Worm (Caenorhabditis elegans) whole organism, L1 larva: Measurements from ENCODE around the gene R07E3.6.

Source experiments
- aha-1 ChIP-seq: fragments of 150-350 bp; optimal IDR thresholded peaks from 2 replicates; lab custom pipeline; 2014; ENCODE audit warnings: missing biosample characterization, missing genetic modification characterization
- alr-1 ChIP-seq: fragments of 200-800 bp; sonication (Bioruptor generic); optimal IDR thresholded peaks from 2 replicates; lab custom pipeline; 2018; ENCODE audit warnings: borderline replicate concordance, mild to moderate bottlenecking, missing genetic modification characterization, missing compliant biosample characterization
- aly-2 ChIP-seq: fragments of 150-350 bp; optimal IDR thresholded peaks from 2 replicates; lab custom pipeline; 2014; ENCODE audit warnings: missing biosample characterization, missing genetic modification characterization
- blmp-1 ChIP-seq: fragments of 150-350 bp; optimal IDR thresholded peaks from 2 replicates; lab custom pipeline; 2014; ENCODE audit warnings: missing biosample characterization, missing genetic modification characterization
- ceh-82 ChIP-seq, 3 experiments: fragments of 150-350 bp in 1 of 3; sonication (generic microtip) in 2 of 3; optimal IDR thresholded peaks; 2 replicates each; lab custom pipeline; 2014 to 2017; ENCODE audit warnings: missing biosample characterization in 3 of 3, missing genetic modification characterization in 3 of 3
- ceh-90 ChIP-seq: sonication (generic microtip); optimal IDR thresholded peaks from 2 replicates; lab custom pipeline; 2016; ENCODE audit warnings: missing genetic modification characterization, missing compliant biosample characterization
- dsc-1 ChIP-seq: sonication (generic microtip); optimal IDR thresholded peaks from 2 replicates; lab custom pipeline; 2016; ENCODE audit warnings: mild to moderate bottlenecking, missing genetic modification characterization, missing compliant biosample characterization
- egl-13 ChIP-seq: sonication (generic microtip); optimal IDR thresholded peaks from 2 replicates; lab custom pipeline; 2016; ENCODE audit warnings: missing genotype, missing genetic modification reagents, missing genetic modification characterization, missing compliant biosample characterization
- fkh-8 ChIP-seq: sonication (generic microtip); optimal IDR thresholded peaks from 2 replicates; lab custom pipeline; 2016; ENCODE audit warnings: mild to moderate bottlenecking, missing genetic modification characterization, missing compliant biosample characterization
- hlh-17 ChIP-seq: fragments of 200-800 bp; sonication (Bioruptor generic); optimal IDR thresholded peaks from 2 replicates; lab custom pipeline; 2018; ENCODE audit warnings: missing genetic modification characterization, mild to moderate bottlenecking, missing compliant biosample characterization, moderate library complexity, borderline replicate concordance
- hpl-2 ChIP-seq: fragments of 150-350 bp; optimal IDR thresholded peaks from 2 replicates; lab custom pipeline; 2014; ENCODE audit warnings: missing biosample characterization, missing genetic modification reagents, missing genetic modification characterization
- isw-1 ChIP-seq: fragments of 200-800 bp; sonication (Bioruptor generic); IDR thresholded peaks from 2 replicates; pipeline ENCODE4 v1.3.6; 2022; ENCODE audit warnings: missing genetic modification characterization, missing compliant biosample characterization
- lin-14 ChIP-seq: fragments of 200-800 bp; sonication (Bioruptor generic); optimal IDR thresholded peaks from 2 replicates; lab custom pipeline; 2018; ENCODE audit warnings: mild to moderate bottlenecking, missing genetic modification characterization, moderate library complexity, missing compliant biosample characterization
- lin-15B ChIP-seq: fragments of 150-350 bp; sonication (generic microtip); optimal IDR thresholded peaks from 3 replicates; lab custom pipeline; 2014; ENCODE audit warnings: missing biosample characterization, missing genetic modification characterization
- lin-39 ChIP-seq: fragments of 150-350 bp; optimal IDR thresholded peaks from 2 replicates; lab custom pipeline; 2014; ENCODE audit warnings: missing biosample characterization, missing genetic modification reagents, missing genetic modification characterization
- mab-9 ChIP-seq: fragments of 200-800 bp; sonication (Bioruptor generic); IDR thresholded peaks from 2 replicates; pipeline ENCODE4 v1.3.6; 2022; ENCODE audit warnings: missing genetic modification reagents, missing genetic modification characterization, missing compliant biosample characterization
- mdl-1 ChIP-seq, 2 experiments: fragments of 150-350 bp; optimal IDR thresholded peaks; 2 replicates each; lab custom pipeline; 2014 to 2017; ENCODE audit warnings: missing biosample characterization in 2 of 2, missing genetic modification characterization in 2 of 2, inconsistent platforms in 1 of 2
- mep-1 ChIP-seq: fragments of 150-350 bp; optimal IDR thresholded peaks from 2 replicates; lab custom pipeline; 2014; ENCODE audit warnings: missing biosample characterization, missing genetic modification characterization
- nhr-19 ChIP-seq: fragments of 200-800 bp; sonication (Bioruptor generic); conservative IDR thresholded peaks from 2 replicates; pipeline ENCODE4 v1.3.6; 2022; ENCODE audit warnings: missing genetic modification characterization, missing compliant biosample characterization
- nhr-28 ChIP-seq: fragments of 150-350 bp; optimal IDR thresholded peaks from 2 replicates; lab custom pipeline; 2014; ENCODE audit warnings: missing biosample characterization, missing genetic modification characterization
- nhr-47 ChIP-seq: sonication (generic microtip); optimal IDR thresholded peaks from 2 replicates; lab custom pipeline; 2016; ENCODE audit warnings: mild to moderate bottlenecking, missing genetic modification characterization, moderate library complexity, missing compliant biosample characterization
- nhr-77 ChIP-seq: fragments of 150-350 bp; optimal IDR thresholded peaks from 2 replicates; lab custom pipeline; 2014; ENCODE audit warnings: missing biosample characterization, missing genetic modification characterization
- nhr-84 ChIP-seq: sonication (generic microtip); optimal IDR thresholded peaks from 2 replicates; lab custom pipeline; 2017; ENCODE audit warnings: missing biosample characterization, missing genetic modification characterization
- nhr-85 ChIP-seq: sonication (generic microtip); peaks from one replicate; lab custom pipeline; 2016; ENCODE audit warnings: missing genetic modification characterization, inconsistent platforms, missing compliant biosample characterization
- pax-3 ChIP-seq: fragments of 200-800 bp; sonication (Bioruptor generic); optimal IDR thresholded peaks from 2 replicates; lab custom pipeline; 2018; ENCODE audit warnings: mild to moderate bottlenecking, missing genetic modification characterization, moderate library complexity, missing compliant biosample characterization
- pqm-1 ChIP-seq: sonication (generic microtip); optimal IDR thresholded peaks from 3 replicates; lab custom pipeline; 2017; ENCODE audit warnings: missing biosample characterization, missing genetic modification characterization
- sup-37 ChIP-seq: fragments of 200-800 bp; sonication (Bioruptor generic); optimal IDR thresholded peaks from 2 replicates; lab custom pipeline; 2018; ENCODE audit warnings: mild to moderate bottlenecking, missing genetic modification characterization, missing compliant biosample characterization
- unc-30 ChIP-seq: sonication (generic microtip); optimal IDR thresholded peaks from 2 replicates; lab custom pipeline; 2017; ENCODE audit warnings: missing biosample characterization, missing genetic modification characterization
- unc-86 ChIP-seq: sonication (generic microtip); optimal IDR thresholded peaks from 2 replicates; lab custom pipeline; 2016; ENCODE audit warnings: missing genetic modification characterization, missing compliant biosample characterization
- zip-4 ChIP-seq: fragments of 200-800 bp; sonication (Bioruptor generic); optimal IDR thresholded peaks from 2 replicates; lab custom pipeline; 2018; ENCODE audit warnings: mild to moderate bottlenecking, missing genetic modification characterization, moderate library complexity, missing compliant biosample characterization
- ztf-11 ChIP-seq, 2 experiments: sonication (generic microtip); optimal IDR thresholded peaks; 2 replicates each; lab custom pipeline; 2016 to 2017; ENCODE audit warnings: missing genetic modification characterization in 2 of 2, missing biosample characterization in 1 of 2, missing compliant biosample characterization in 1 of 2
- ztf-4 ChIP-seq: fragments of 150-350 bp; optimal IDR thresholded peaks from 2 replicates; lab custom pipeline; 2014; ENCODE audit warnings: missing biosample characterization, missing genetic modification characterization

The R07E3.6 gene

ce11 chrX:10310366-10310765, 7.2 kb upstream of the R07E3.6 start, which contains the start of gene F41E7.6:
Gene F41E7.6, minus strand, starts transcription at chrX:10310466.
- TF ChIP-seq ztf-11 (tag; optimal IDR thresholded peaks at IDR 0.05; lab: Kevin White, UChicago): no peak
- no peak for TF ChIP-seq isw-1 (GFP tag; lab: Robert Waterston, UW)
- TF ChIP-seq nhr-85 (tag; lab: Kevin White, UChicago): no peak
- no peak for TF ChIP-seq lin-39 (tag; lab: Kevin White, UChicago)
- TF ChIP-seq aha-1 (tag; lab: Kevin White, UChicago): no peak
- TF ChIP-seq aly-2 (tag; lab: Kevin White, UChicago): no peak
- no peak for TF ChIP-seq sup-37 (GFP tag; lab: Kevin White, UChicago)
- no peak for TF ChIP-seq zip-4
- TF ChIP-seq mep-1 (tag; lab: Kevin White, UChicago): no peak
- no peak for TF ChIP-seq unc-30 (tag; lab: Kevin White, UChicago)
- no peak for TF ChIP-seq mdl-1 (tag; optimal IDR thresholded peaks at IDR 0.05; lab: Kevin White, UChicago)
- no peak for TF ChIP-seq pax-3 (tag; lab: Kevin White, UChicago)
- TF ChIP-seq lin-15B (tag; lab: Kevin White, UChicago): no peak
- no peak for TF ChIP-seq mab-9

ce11 chrX:10315905-10316304, 1.6 kb upstream of the R07E3.6 start, which contains the start of gene F41E7.9:
Gene F41E7.9, minus strand, starts transcription at chrX:10316005.
- TF ChIP-seq fkh-8 (tag; lab: Kevin White, UChicago): peak; percentile 49
- TF ChIP-seq ceh-82 (tag; optimal IDR thresholded peaks at IDR 0.05; lab: Kevin White, UChicago): no peak

- TF ChIP-seq blmp-1 (peak; percentile 76), unc-86 (tag; lab: Kevin White, UChicago) (no peak), nhr-85 (tag; lab: Kevin White, UChicago) (no peak)
These were observed 915 bp downstream of the R07E3.6 start for ce11 chrX:10318437-10318836.

- TF ChIP-seq blmp-1 (peak; percentile 66), lin-14 (GFP tag; lab: Kevin White, UChicago) (no peak), alr-1 (tag; lab: Kevin White, UChicago) (no peak)
These were observed 2.1 kb downstream of the R07E3.6 start for ce11 chrX:10319653-10320052.

ce11 chrX:10321401-10321800, 3.9 kb downstream of the R07E3.6 start:
- TF ChIP-seq hpl-2 (GFP tag; lab: Kevin White, UChicago) (no peak), ceh-90 (tag; lab: Kevin White, UChicago) (no peak), egl-13 (tag; lab: Kevin White, UChicago) (no peak), nhr-19 (GFP tag; lab: Robert Waterston, UW) (no peak), nhr-28 (tag; lab: Kevin White, UChicago) (no peak), pqm-1 (no peak), nhr-84 (tag; lab: Kevin White, UChicago) (no peak), ztf-4 (tag; lab: Kevin White, UChicago) (no peak), lin-39 (tag; lab: Kevin White, UChicago) (no peak), mab-9 (no peak), nhr-47 (tag; lab: Kevin White, UChicago) (no peak), dsc-1 (tag; lab: Kevin White, UChicago) (no peak), nhr-77 (tag; lab: Kevin White, UChicago) (no peak), hlh-17 (GFP tag; lab: Kevin White, UChicago) (no peak)
